Fruit fly (Drosophila melanogaster) S2 (cell line): Measurements from ENCODE around the gene arg.

Experiments used
- CG8478 ChIP-seq: fragments of >200 bp; optimal IDR thresholded peaks from 2 replicates; lab custom pipeline; 2018
- CTCF ChIP-seq, 2 experiments: fragments of >200 bp; optimal IDR thresholded peaks; 2 replicates each; lab custom pipeline; 2018

- TF ChIP-seq CTCF (optimal IDR thresholded peaks at IDR 0.05; lab: Kevin White, UChicago), result no peak
- TF ChIP-seq CG8478 (lab: Kevin White, UChicago), result no peak
Observed at dm6 chrX:512527-512926, 3.3 kb downstream of the arg start.
